Fruit fly (Drosophila melanogaster): Measurements from ENCODE around the gene Papst2.

DNA sequence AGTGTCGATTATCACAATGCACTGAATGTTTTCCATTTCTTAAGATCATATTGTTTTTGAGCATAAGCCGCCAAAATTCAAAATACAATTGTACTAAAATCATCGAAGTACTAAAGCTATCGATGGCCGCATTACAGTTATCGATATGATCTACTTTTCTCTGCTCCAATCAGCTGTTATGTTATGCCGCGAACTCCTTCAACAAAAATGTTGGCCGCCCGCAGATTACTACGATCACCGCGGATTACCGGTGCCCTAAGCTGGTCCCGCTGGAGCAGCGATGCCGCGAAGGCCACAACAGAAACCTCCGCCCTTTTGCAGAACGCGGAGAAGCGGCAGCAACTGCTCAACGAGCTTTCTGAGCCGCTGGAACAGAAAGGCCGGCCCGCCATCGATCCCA lies 7.1 kb upstream of the Papst2 start, which contains the start of gene beg:
- no peak for TF ChIP-seq h (optimal IDR thresholded peaks at IDR 0.05)
- no peak for TF ChIP-seq Oaz (GFP tag; IDR thresholded peaks at IDR 0.05)

Data from whole organism, embryonic.